Fruit fly (Drosophila melanogaster) whole organism, wandering third instar larva: ENCODE data around the gene Cyp4s3.
A peak's percentile ranks its signal among the peaks of the same experiment; 100 is the strongest.

ENCODE experiments used
- Abd-B ChIP-seq: fragments of >200 bp; optimal IDR thresholded peaks from 2 replicates; lab custom pipeline; 2017; ENCODE audit warnings: missing biosample characterization, missing genetic modification characterization
- CG32264 ChIP-seq: fragments of 200-800 bp; sonication (Bioruptor generic); optimal IDR thresholded peaks from 2 replicates; lab custom pipeline; 2016; ENCODE audit warnings: missing biosample characterization, missing genetic modification characterization
- CG9705 ChIP-seq: fragments of 200-800 bp; sonication (Bioruptor generic); optimal IDR thresholded peaks from 2 replicates; lab custom pipeline; 2018; ENCODE audit warnings: missing biosample characterization, mild to moderate bottlenecking, missing genetic modification characterization
- CrebA ChIP-seq: fragments of 200-800 bp; sonication (Bioruptor generic); optimal IDR thresholded peaks from 2 replicates; lab custom pipeline; 2016; ENCODE audit warnings: missing biosample characterization, mild to moderate bottlenecking, missing genetic modification characterization, borderline replicate concordance
- Dfd ChIP-seq: fragments of >200 bp; optimal IDR thresholded peaks from 2 replicates; lab custom pipeline; 2017; ENCODE audit warnings: missing biosample characterization, missing genetic modification characterization
- Dif ChIP-seq: fragments of 200-275, 200-300 bp; sonication (Bioruptor generic); optimal IDR thresholded peaks from 2 replicates; lab custom pipeline; 2018; ENCODE audit warnings: missing biosample characterization, missing genetic modification characterization; ENCODE audit not compliant: partially characterized antibody
- GATAd ChIP-seq: sonication (Bioruptor generic); optimal IDR thresholded peaks from 2 replicates; lab custom pipeline; 2016; ENCODE audit warnings: missing biosample characterization, missing genetic modification characterization
- HLH106 ChIP-seq: fragments of 200-800 bp; optimal IDR thresholded peaks from 3 replicates; lab custom pipeline; 2019; ENCODE audit warnings: missing biosample characterization, mild to moderate bottlenecking, missing genetic modification characterization, moderate library complexity
- Hnf4 ChIP-seq: fragments of 200-800 bp; sonication (Bioruptor generic); optimal IDR thresholded peaks from 2 replicates; lab custom pipeline; 2016; ENCODE audit warnings: missing biosample characterization, mild to moderate bottlenecking, missing genetic modification characterization
- Hr78 ChIP-seq: fragments of >200 bp; optimal IDR thresholded peaks from 2 replicates; lab custom pipeline; 2017; ENCODE audit warnings: missing biosample characterization, missing genetic modification characterization
- Hr83 ChIP-seq: fragments of 200-300 bp; sonication (Bioruptor generic); optimal IDR thresholded peaks from 2 replicates; lab custom pipeline; 2016; ENCODE audit warnings: missing biosample characterization, mild to moderate bottlenecking, missing genetic modification characterization, moderate library complexity; ENCODE audit not compliant: poor library complexity, severe bottlenecking
- Jra ChIP-seq: sonication (Bioruptor generic); optimal IDR thresholded peaks from 2 replicates; lab custom pipeline; 2016; ENCODE audit warnings: missing biosample characterization, missing genetic modification characterization
- Mio ChIP-seq: sonication (Bioruptor generic); optimal IDR thresholded peaks from 2 replicates; lab custom pipeline; 2016; ENCODE audit warnings: missing biosample characterization, missing genetic modification characterization
- Myc ChIP-seq: fragments of >200 bp; optimal IDR thresholded peaks from 2 replicates; lab custom pipeline; 2017
- N ChIP-seq: fragments of >200 bp; optimal IDR thresholded peaks from 2 replicates; lab custom pipeline; 2018; ENCODE audit warnings: missing biosample characterization, missing external identifiers, missing genetic modification characterization
- OdsH ChIP-seq: fragments of 200-800 bp; sonication (Bioruptor generic); optimal IDR thresholded peaks from 2 replicates; lab custom pipeline; 2016; ENCODE audit warnings: missing biosample characterization, mild to moderate bottlenecking, missing genetic modification characterization
- Rel ChIP-seq, 2 experiments: fragments of 200-800 bp; sonication (Bioruptor generic) in 1 of 2; optimal IDR thresholded peaks; 2 replicates in 1 of 2; 3 replicates in 1 of 2; lab custom pipeline; 2016 to 2019; ENCODE audit warnings: mild to moderate bottlenecking in 2 of 2, missing biosample characterization in 2 of 2, missing genetic modification characterization in 2 of 2, moderate library complexity in 1 of 2
- Sp1 ChIP-seq: fragments of 200-800 bp; sonication (Bioruptor generic); optimal IDR thresholded peaks from 3 replicates; lab custom pipeline; 2019; ENCODE audit warnings: missing biosample characterization, mild to moderate bottlenecking, missing genetic modification characterization, moderate library complexity
- Vsx2 ChIP-seq: fragments of 200-300, 225-300 bp; sonication (Bioruptor generic); optimal IDR thresholded peaks from 2 replicates; lab custom pipeline; 2018; ENCODE audit warnings: missing biosample characterization, missing genetic modification characterization; ENCODE audit not compliant: partially characterized antibody
- br ChIP-seq: fragments of 200-800 bp; sonication (Bioruptor generic); optimal IDR thresholded peaks from 2 replicates; lab custom pipeline; 2016; ENCODE audit warnings: missing biosample characterization, missing genetic modification characterization
- brk ChIP-seq: fragments of 200-800 bp; sonication (Bioruptor generic); optimal IDR thresholded peaks from 2 replicates; lab custom pipeline; 2016; ENCODE audit warnings: missing biosample characterization, mild to moderate bottlenecking, missing genetic modification characterization
- dl ChIP-seq, 2 experiments: fragments of 175-275, 200-275 bp in 1 of 2; fragments of 200-275 bp in 1 of 2; sonication (Bioruptor generic); optimal IDR thresholded peaks; lab custom pipeline; 2018; ENCODE audit warnings: mild to moderate bottlenecking in 2 of 2, missing biosample characterization in 2 of 2, missing genetic modification characterization in 2 of 2, moderate library complexity in 2 of 2; ENCODE audit not compliant: partially characterized antibody in 2 of 2, insufficient read depth in 1 of 2
- dmrt93B ChIP-seq: fragments of 200-800 bp; sonication (Bioruptor generic); optimal IDR thresholded peaks from 2 replicates; lab custom pipeline; 2018; ENCODE audit warnings: missing biosample characterization, mild to moderate bottlenecking, missing genetic modification characterization
- dsf ChIP-seq: sonication (Bioruptor generic); optimal IDR thresholded peaks from 2 replicates; lab custom pipeline; 2016; ENCODE audit warnings: missing biosample characterization, missing genetic modification characterization, borderline replicate concordance
- ey ChIP-seq: fragments of 200-800 bp; sonication (Bioruptor generic); optimal IDR thresholded peaks from 2 replicates; lab custom pipeline; 2016; ENCODE audit warnings: missing biosample characterization, missing genetic modification characterization
- foxo ChIP-seq, 2 experiments: fragments of 200-800 bp; sonication (Bioruptor generic); optimal IDR thresholded peaks; 2 replicates in 1 of 2; 3 replicates in 1 of 2; lab custom pipeline; 2016 to 2017; ENCODE audit warnings: missing biosample characterization in 2 of 2, missing genetic modification characterization in 2 of 2
- fru ChIP-seq: fragments of 200-800 bp; sonication (Bioruptor generic); optimal IDR thresholded peaks from 3 replicates; lab custom pipeline; 2016; ENCODE audit warnings: missing biosample characterization, mild to moderate bottlenecking, missing genetic modification characterization
- h ChIP-seq: fragments of 200-800 bp; sonication (Bioruptor generic); optimal IDR thresholded peaks from 3 replicates; lab custom pipeline; 2016; ENCODE audit warnings: missing biosample characterization, mild to moderate bottlenecking, missing genetic modification characterization
- jim ChIP-seq: fragments of 175-275, 200-325 bp; sonication (Bioruptor generic); optimal IDR thresholded peaks from 2 replicates; lab custom pipeline; 2016; ENCODE audit warnings: missing biosample characterization, mild to moderate bottlenecking, missing genetic modification characterization
- lola ChIP-seq: fragments of >200 bp; optimal IDR thresholded peaks from 2 replicates; lab custom pipeline; 2017; ENCODE audit warnings: missing biosample characterization, missing genetic modification characterization
- pan ChIP-seq: fragments of >200 bp; optimal IDR thresholded peaks from 2 replicates; lab custom pipeline; 2017
- psq ChIP-seq: fragments of 200-800 bp; sonication (Bioruptor generic); optimal IDR thresholded peaks from 3 replicates; lab custom pipeline; 2017; ENCODE audit warnings: missing biosample characterization, mild to moderate bottlenecking, missing genetic modification characterization, moderate library complexity
- rgr ChIP-seq: fragments of 200-800 bp; sonication (Bioruptor generic); optimal IDR thresholded peaks from 3 replicates; lab custom pipeline; 2016; ENCODE audit warnings: missing biosample characterization, mild to moderate bottlenecking, missing genetic modification characterization
- sage ChIP-seq: fragments of 200-800 bp; sonication (Bioruptor generic); optimal IDR thresholded peaks from 2 replicates; lab custom pipeline; 2016; ENCODE audit warnings: missing biosample characterization, mild to moderate bottlenecking, missing genetic modification characterization
- sv ChIP-seq: fragments of 200-800 bp; sonication (Bioruptor generic); optimal IDR thresholded peaks from 3 replicates; lab custom pipeline; 2016; ENCODE audit warnings: missing biosample characterization, missing genetic modification characterization
- tai ChIP-seq: sonication (Bioruptor generic); optimal IDR thresholded peaks from 2 replicates; lab custom pipeline; 2016; ENCODE audit warnings: missing biosample characterization, missing genetic modification characterization
- usp ChIP-seq: fragments of >200 bp; optimal IDR thresholded peaks from 2 replicates; lab custom pipeline; 2017; ENCODE audit warnings: missing biosample characterization, missing genetic modification characterization
- woc ChIP-seq: sonication (Bioruptor generic); optimal IDR thresholded peaks from 2 replicates; lab custom pipeline; 2016; ENCODE audit warnings: missing biosample characterization, mild to moderate bottlenecking, missing genetic modification characterization

Cyp4s3 gene

DNA sequence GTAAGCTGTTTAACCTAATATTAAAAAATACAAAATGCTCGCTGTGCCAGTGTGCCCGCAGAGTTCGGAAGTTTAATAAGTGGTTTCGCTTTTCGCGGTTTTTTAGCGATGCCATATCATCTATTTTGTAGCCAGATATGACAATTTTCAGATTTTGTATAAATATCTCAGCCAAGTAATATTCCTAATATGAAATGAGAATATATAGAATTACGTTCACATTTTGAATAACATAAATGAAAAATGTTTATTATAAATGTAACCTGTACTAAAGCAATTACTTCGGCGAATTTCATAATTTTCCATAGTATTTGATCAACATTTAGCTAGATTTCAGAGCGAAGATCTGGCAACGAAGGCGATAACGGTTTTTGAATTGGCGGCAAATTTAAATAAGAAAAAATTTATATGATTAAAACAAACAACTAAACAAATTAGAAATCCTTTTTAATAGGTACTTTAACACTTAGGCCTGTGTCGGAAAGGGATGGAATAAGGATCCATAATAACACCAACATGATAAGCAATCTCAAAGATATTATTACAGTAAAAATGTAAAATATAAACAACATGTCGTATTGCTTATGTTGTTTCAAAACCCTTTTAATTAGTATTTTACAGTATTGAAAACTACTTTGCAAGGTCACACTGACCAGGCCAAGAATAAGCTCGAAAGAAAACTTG lies 49.8 kb downstream of the Cyp4s3 start, which contains the start of the genes opm and dob:
Gene opm (minus strand): TSS at position 59 of the 684 bp plus-strand sequence.
Gene dob (plus strand): TSS at position 634 of the 684 bp plus-strand sequence.
- TF ChIP-seq pan (lab: Kevin White, UChicago) (no peak), jim (GFP tag; lab: Kevin White, UChicago) (no peak), CG9705 (GFP tag; lab: Kevin White, UChicago) (no peak), sv (no peak), tai (GFP tag; lab: Kevin White, UChicago) (no peak), fru (peak; percentile 12), Hnf4 (GFP tag; lab: Kevin White, UChicago) (no peak), Jra (GFP tag; lab: Kevin White, UChicago) (no peak), usp (GFP tag; lab: Kevin White, UChicago) (no peak), foxo (GFP tag; optimal IDR thresholded peaks at IDR 0.05; lab: Kevin White, UChicago) (peak in 1 of 2 experiments; percentile 16), rgr (GFP tag; lab: Kevin White, UChicago) (no peak), sage (GFP tag; lab: Kevin White, UChicago) (no peak), Hr83 (no peak), lola (no peak), CG32264 (GFP tag; lab: Kevin White, UChicago) (no peak), Rel (GFP tag; optimal IDR thresholded peaks at IDR 0.05; lab: Kevin White, UChicago) (no peak), Rel (tag; optimal IDR thresholded peaks at IDR 0.05; lab: Kevin White, UChicago) (peak; percentile 73), woc (GFP tag; lab: Kevin White, UChicago) (peak; percentile 74), br (GFP tag; lab: Kevin White, UChicago) (no peak), h (GFP tag; lab: Kevin White, UChicago) (peak; percentile 32), HLH106 (tag; lab: Kevin White, UChicago) (peak; percentile 46), Abd-B (GFP tag; lab: Kevin White, UChicago) (no peak), OdsH (GFP tag; lab: Kevin White, UChicago) (no peak), psq (GFP tag; lab: Kevin White, UChicago) (peak; percentile 20), dsf (GFP tag; lab: Kevin White, UChicago) (no peak), Myc (lab: Kevin White, UChicago) (peak; percentile 88), dl (GFP tag; optimal IDR thresholded peaks at IDR 0.05; lab: Kevin White, UChicago; ENCODE audit: insufficient read depth in 1 of 2, partially characterized antibody in 2 of 2) (no peak), CrebA (GFP tag; lab: Kevin White, UChicago) (no peak), GATAd (GFP tag; lab: Kevin White, UChicago) (no peak), Mio (GFP tag; lab: Kevin White, UChicago) (no peak), brk (no peak), Dfd (GFP tag; lab: Kevin White, UChicago) (no peak), Vsx2 (GFP tag; lab: Kevin White, UChicago) (no peak), Sp1 (peak; percentile 29)

- TF ChIP-seq brk, result no peak
- TF ChIP-seq Rel (GFP tag; optimal IDR thresholded peaks at IDR 0.05; lab: Kevin White, UChicago), result no peak
- peak; percentile 24 for TF ChIP-seq Rel (tag; optimal IDR thresholded peaks at IDR 0.05; lab: Kevin White, UChicago)
- no peak for TF ChIP-seq dmrt93B (GFP tag; lab: Kevin White, UChicago)
- no peak for TF ChIP-seq jim (GFP tag; lab: Kevin White, UChicago)
- TF ChIP-seq Hr83, result no peak
- TF ChIP-seq rgr (GFP tag; lab: Kevin White, UChicago), result peak; percentile 43
- no peak for TF ChIP-seq N (GFP tag; lab: Kevin White, UChicago)
- peak; percentile 9 for TF ChIP-seq br (GFP tag; lab: Kevin White, UChicago)
- no peak for TF ChIP-seq Dfd (GFP tag; lab: Kevin White, UChicago)
- no peak for TF ChIP-seq Hnf4 (GFP tag; lab: Kevin White, UChicago)
- no peak for TF ChIP-seq pan (lab: Kevin White, UChicago)
- no peak for TF ChIP-seq sage (GFP tag; lab: Kevin White, UChicago)
- peak; percentile 25 for TF ChIP-seq fru
- TF ChIP-seq CG32264 (GFP tag; lab: Kevin White, UChicago), result no peak
- no peak for TF ChIP-seq CrebA (GFP tag; lab: Kevin White, UChicago)
- TF ChIP-seq Mio (GFP tag; lab: Kevin White, UChicago), result no peak
- no peak for TF ChIP-seq Vsx2 (GFP tag; lab: Kevin White, UChicago)
- TF ChIP-seq Sp1, result peak; percentile 16
- TF ChIP-seq dl (GFP tag; optimal IDR thresholded peaks at IDR 0.05; lab: Kevin White, UChicago; ENCODE audit: insufficient read depth in 1 of 2, partially characterized antibody in 2 of 2), result no peak
- peak; percentile 47 for TF ChIP-seq h (GFP tag; lab: Kevin White, UChicago)
- peak; percentile 16 for TF ChIP-seq HLH106 (tag; lab: Kevin White, UChicago)
- TF ChIP-seq woc (GFP tag; lab: Kevin White, UChicago), result no peak
- no peak for TF ChIP-seq Abd-B (GFP tag; lab: Kevin White, UChicago)
- no peak for TF ChIP-seq Hr78 (GFP tag; lab: Kevin White, UChicago)
- no peak for TF ChIP-seq OdsH (GFP tag; lab: Kevin White, UChicago)
- no peak for TF ChIP-seq Jra (GFP tag; lab: Kevin White, UChicago)
- no peak for TF ChIP-seq sv
- TF ChIP-seq usp (GFP tag; lab: Kevin White, UChicago), result no peak
- peak; percentile 23 for TF ChIP-seq Myc (lab: Kevin White, UChicago)
- no peak for TF ChIP-seq lola
- no peak for TF ChIP-seq GATAd (GFP tag; lab: Kevin White, UChicago)
- no peak for TF ChIP-seq tai (GFP tag; lab: Kevin White, UChicago)
- peak in 1 of 2 experiments; percentile 51 for TF ChIP-seq foxo (GFP tag; optimal IDR thresholded peaks at IDR 0.05; lab: Kevin White, UChicago)
- TF ChIP-seq ey (GFP tag; lab: Kevin White, UChicago), result peak; percentile 14
- no peak for TF ChIP-seq dsf (GFP tag; lab: Kevin White, UChicago)
- no peak for TF ChIP-seq CG9705 (GFP tag; lab: Kevin White, UChicago)
- TF ChIP-seq psq (GFP tag; lab: Kevin White, UChicago), result no peak
- no peak for TF ChIP-seq Dif (GFP tag; lab: Kevin White, UChicago)
Observed at dm6 chrX:15063404-15064062, 52.8 kb downstream of the Cyp4s3 start, which contains the start of the genes hiw and ND-B18. Gene hiw (minus strand): TSS chrX:15063429. Gene ND-B18 (plus strand): TSS chrX:15063733.
